Worm (Caenorhabditis elegans): Measurements from ENCODE around the gene F11D11.22.

- TF ChIP-seq lsy-12 (tag; optimal IDR thresholded peaks at IDR 0.05) (no peak), nhr-11 (tag; optimal IDR thresholded peaks at IDR 0.05) (no peak), snpc-4 (tag; optimal IDR thresholded peaks at IDR 0.05) (no peak), unc-62 (GFP tag; optimal IDR thresholded peaks at IDR 0.05) (no peak), pha-4 (tag; optimal IDR thresholded peaks at IDR 0.05) (no peak), nhr-77 (tag; optimal IDR thresholded peaks at IDR 0.05) (no peak), ama-1 (optimal IDR thresholded peaks at IDR 0.05) (no peak), daf-12 (tag; optimal IDR thresholded peaks at IDR 0.05) (no peak), fos-1 (tag; optimal IDR thresholded peaks at IDR 0.05) (no peak), ceh-28 (tag; optimal IDR thresholded peaks at IDR 0.05) (no peak), nhr-25 (tag; optimal IDR thresholded peaks at IDR 0.05) (no peak), ceh-82 (tag; optimal IDR thresholded peaks at IDR 0.05) (no peak), jun-1 (tag; optimal IDR thresholded peaks at IDR 0.05) (no peak), ZK546.5 (tag; optimal IDR thresholded peaks at IDR 0.05) (no peak)
Observed at ce11 chrV:18724076-18724475, 38.1 kb upstream of the F11D11.22 start.
